Worm (Caenorhabditis elegans) whole organism, young adult: ENCODE measurements around the gene F18H3.4.

Source experiments
- B0019.2 ChIP-seq: fragments of 200-800 bp; sonication (Bioruptor generic); conservative IDR thresholded peaks from 2 replicates; pipeline ENCODE4 v1.3.6; 2022; ENCODE audit warnings: missing genetic modification reagents, missing genetic modification characterization, missing compliant biosample characterization
- B0336.3 ChIP-seq: fragments of 200-800 bp; sonication (Bioruptor generic); IDR thresholded peaks from 2 replicates; pipeline ENCODE4 v1.3.6; 2022; ENCODE audit warnings: missing genetic modification characterization, missing compliant biosample characterization
- F39B2.1 ChIP-seq: fragments of 200-800 bp; sonication (Bioruptor generic); IDR thresholded peaks from 2 replicates; pipeline ENCODE4 v1.3.6; 2022; ENCODE audit warnings: missing genetic modification reagents, missing genetic modification characterization, missing compliant biosample characterization
- F57A8.1 ChIP-seq: fragments of 200-800 bp; sonication (Bioruptor generic); optimal IDR thresholded peaks from 2 replicates; lab custom pipeline; 2018; ENCODE audit warnings: mild to moderate bottlenecking, missing genetic modification characterization, moderate library complexity, missing compliant biosample characterization
- K11D2.4 ChIP-seq: fragments of 200-800 bp; sonication (Bioruptor generic); IDR thresholded peaks from 2 replicates; pipeline ENCODE4 v1.3.6; 2022; ENCODE audit warnings: missing genetic modification reagents, missing genetic modification characterization, missing compliant biosample characterization
- aptf-3 ChIP-seq: fragments of 200-800 bp; sonication (Bioruptor generic); IDR thresholded peaks from 2 replicates; pipeline ENCODE4 v1.3.6; 2022; ENCODE audit warnings: missing genetic modification characterization, missing compliant biosample characterization
- atf-7 ChIP-seq: sonication (generic microtip); optimal IDR thresholded peaks from 2 replicates; lab custom pipeline; 2017; ENCODE audit warnings: mild to moderate bottlenecking, missing genetic modification characterization, missing compliant biosample characterization
- ccch-3 ChIP-seq: fragments of 200-800 bp; sonication (Bioruptor generic); optimal IDR thresholded peaks from 2 replicates; lab custom pipeline; 2018; ENCODE audit warnings: mild to moderate bottlenecking, missing genetic modification characterization, missing compliant biosample characterization
- cebp-1 ChIP-seq, 2 experiments: fragments of 200-800 bp in 1 of 2; sonication (Bioruptor generic) in 1 of 2; sonication (generic microtip) in 1 of 2; IDR thresholded peaks in 1 of 2; optimal IDR thresholded peaks in 1 of 2; 2 replicates each; pipeline versions ENCODE4 v1.3.6 to Lab custom; 2017 to 2022; ENCODE audit warnings: missing compliant biosample characterization in 2 of 2, missing genetic modification characterization in 2 of 2, mild to moderate bottlenecking in 1 of 2, missing genetic modification reagents in 1 of 2, moderate library complexity in 1 of 2
- ceh-58 ChIP-seq: fragments of 200-800 bp; sonication (Bioruptor generic); IDR thresholded peaks from 2 replicates; pipeline ENCODE4 v1.3.6; 2022; ENCODE audit warnings: missing genetic modification characterization, missing compliant biosample characterization
- chd-7 ChIP-seq: sonication (generic microtip); optimal IDR thresholded peaks from 2 replicates; lab custom pipeline; 2016; ENCODE audit warnings: mild to moderate bottlenecking, missing genetic modification characterization, moderate library complexity, missing compliant biosample characterization
- dox-1 ChIP-seq: fragments of 200-800 bp; sonication (Bioruptor generic); IDR thresholded peaks from 2 replicates; pipeline ENCODE4 v1.3.6; 2022; ENCODE audit warnings: missing genetic modification reagents, missing genetic modification characterization, missing compliant biosample characterization
- egl-44 ChIP-seq: fragments of 200-800 bp; sonication (Bioruptor generic); IDR thresholded peaks from 2 replicates; pipeline ENCODE4 v1.3.6; 2022; ENCODE audit warnings: missing genetic modification reagents, missing genetic modification characterization, missing compliant biosample characterization
- ets-4 ChIP-seq: fragments of 200-800 bp; sonication (Bioruptor generic); optimal IDR thresholded peaks from 2 replicates; lab custom pipeline; 2018; ENCODE audit warnings: mild to moderate bottlenecking, missing genetic modification characterization, missing compliant biosample characterization
- hsf-1 ChIP-seq: fragments of 200-800 bp; sonication (Bioruptor generic); IDR thresholded peaks from 2 replicates; pipeline ENCODE4 v1.3.6; 2022; ENCODE audit warnings: missing genetic modification reagents, missing genetic modification characterization, missing compliant biosample characterization
- let-526 ChIP-seq: fragments of 200-800 bp; sonication (Bioruptor generic); IDR thresholded peaks from 2 replicates; pipeline ENCODE4 v1.3.6; 2022; ENCODE audit warnings: missing genetic modification reagents, missing genetic modification characterization, missing compliant biosample characterization
- let-607 ChIP-seq, 2 experiments: fragments of 200-800 bp in 1 of 2; sonication (Bioruptor generic) in 1 of 2; sonication (generic microtip) in 1 of 2; optimal IDR thresholded peaks; 2 replicates each; lab custom pipeline; 2016 to 2018; ENCODE audit warnings: mild to moderate bottlenecking in 2 of 2, missing compliant biosample characterization in 2 of 2, missing genetic modification characterization in 2 of 2, moderate library complexity in 2 of 2, missing genotype in 1 of 2
- lin-40 ChIP-seq: sonication (generic microtip); optimal IDR thresholded peaks from 2 replicates; lab custom pipeline; 2016; ENCODE audit warnings: missing genetic modification characterization, mild to moderate bottlenecking, missing compliant biosample characterization, missing genotype, missing genetic modification reagents
- lin-54 ChIP-seq: fragments of 200-800 bp; sonication (Bioruptor generic); optimal IDR thresholded peaks from 2 replicates; lab custom pipeline; 2018; ENCODE audit warnings: mild to moderate bottlenecking, missing genetic modification characterization, missing compliant biosample characterization
- madf-10 ChIP-seq: sonication (generic microtip); optimal IDR thresholded peaks from 2 replicates; lab custom pipeline; 2016; ENCODE audit warnings: mild to moderate bottlenecking, missing genetic modification characterization, missing compliant biosample characterization
- madf-3 ChIP-seq: fragments of 200-800 bp; sonication (Bioruptor generic); IDR thresholded peaks from 2 replicates; pipeline ENCODE4 v1.3.6; 2022; ENCODE audit warnings: missing genetic modification reagents, missing genetic modification characterization, missing compliant biosample characterization
- mcd-1 ChIP-seq: fragments of 200-800 bp; sonication (Bioruptor generic); IDR thresholded peaks from 2 replicates; pipeline ENCODE4 v1.3.6; 2022; ENCODE audit warnings: missing genetic modification reagents, missing genetic modification characterization, missing compliant biosample characterization
- mes-4 ChIP-seq: sonication (generic microtip); optimal IDR thresholded peaks from 2 replicates; lab custom pipeline; 2016; ENCODE audit warnings: missing genotype, missing genetic modification characterization, missing compliant biosample characterization
- nfyb-1 ChIP-seq: fragments of 200-800 bp; sonication (Bioruptor generic); IDR thresholded peaks from 2 replicates; pipeline ENCODE4 v1.3.6; 2022; ENCODE audit warnings: missing genetic modification reagents, missing genetic modification characterization, missing compliant biosample characterization
- nhr-80 ChIP-seq: sonication (generic microtip); optimal IDR thresholded peaks from 2 replicates; lab custom pipeline; 2016; ENCODE audit warnings: missing genetic modification characterization, missing compliant biosample characterization
- nhr-90 ChIP-seq: sonication (generic microtip); optimal IDR thresholded peaks from 2 replicates; lab custom pipeline; 2016; ENCODE audit warnings: missing genotype, mild to moderate bottlenecking, missing genetic modification characterization, missing compliant biosample characterization
- pha-4 ChIP-seq: fragments of 150-350 bp; sonication (generic microtip); optimal IDR thresholded peaks from 2 replicates; lab custom pipeline; 2014; ENCODE audit warnings: missing biosample characterization, missing genetic modification reagents, missing genetic modification characterization
- rcor-1 ChIP-seq: fragments of 200-800 bp; sonication (Bioruptor generic); IDR thresholded peaks from 2 replicates; pipeline ENCODE4 v1.3.6; 2022; ENCODE audit warnings: missing genetic modification reagents, missing genetic modification characterization, missing compliant biosample characterization
- snpc-4 ChIP-seq, 5 experiments: fragments of 150-350 bp in 1 of 5; sonication (generic microtip) in 4 of 5; optimal IDR thresholded peaks; 2 replicates each; lab custom pipeline; 2014 to 2018; ENCODE audit warnings: missing genetic modification characterization in 5 of 5, missing biosample characterization in 3 of 5, antibody characterized with exemption in 2 of 5, mild to moderate bottlenecking in 2 of 5, missing compliant biosample characterization in 2 of 5, missing genotype in 2 of 5, moderate library complexity in 2 of 5, missing genetic modification reagents in 1 of 5
- somi-1 ChIP-seq: fragments of 200-800 bp; sonication (Bioruptor generic); optimal IDR thresholded peaks from 2 replicates; lab custom pipeline; 2018; ENCODE audit warnings: mild to moderate bottlenecking, missing genetic modification characterization, missing compliant biosample characterization
- tbp1 ChIP-seq: fragments of 200-800 bp; sonication (Bioruptor generic); optimal IDR thresholded peaks from 2 replicates; lab custom pipeline; 2018; ENCODE audit warnings: mild to moderate bottlenecking, missing genetic modification characterization, missing compliant biosample characterization
- tlf-1 ChIP-seq: fragments of 200-800 bp; sonication (Bioruptor generic); optimal IDR thresholded peaks from 2 replicates; lab custom pipeline; 2018; ENCODE audit warnings: mild to moderate bottlenecking, missing genetic modification characterization, missing compliant biosample characterization
- unc-130 ChIP-seq: sonication (generic microtip); optimal IDR thresholded peaks from 2 replicates; lab custom pipeline; 2016; ENCODE audit warnings: missing genetic modification reagents, missing genetic modification characterization, missing compliant biosample characterization
- ztf-22 ChIP-seq: fragments of 200-800 bp; sonication (Bioruptor generic); optimal IDR thresholded peaks from 2 replicates; lab custom pipeline; 2018; ENCODE audit warnings: mild to moderate bottlenecking, missing genetic modification characterization, moderate library complexity, missing compliant biosample characterization
- ztf-26 ChIP-seq: sonication (generic microtip); optimal IDR thresholded peaks from 2 replicates; lab custom pipeline; 2017; ENCODE audit warnings: missing genetic modification characterization, missing compliant biosample characterization
- ztf-28 ChIP-seq: fragments of 200-800 bp; sonication (Bioruptor generic); IDR thresholded peaks from 2 replicates; pipeline ENCODE4 v1.3.6; 2022; ENCODE audit warnings: missing genetic modification reagents, missing genetic modification characterization, missing compliant biosample characterization
- ztf-6 ChIP-seq: fragments of 200-800 bp; sonication (Bioruptor generic); IDR thresholded peaks from 2 replicates; pipeline ENCODE4 v1.3.6; 2022; ENCODE audit warnings: missing genetic modification reagents, missing genetic modification characterization, missing compliant biosample characterization

The F18H3.4 gene

ce11 chrX:13528630-13529138, at the start of gene F18H3.4:
Gene F18H3.4, plus strand, starts transcription at chrX:13529088.
- 0 out of 2 replicates have a peak, but pooled peaks have one; percentile 19 for TF ChIP-seq mcd-1 (GFP tag; lab: Robert Waterston, UW)
- TF ChIP-seq unc-130, result no peak
- no peak for TF ChIP-seq B0019.2 (GFP tag; lab: Robert Waterston, UW)
- 0 out of 2 replicates have a peak, but pooled peaks have one; percentile 41 for TF ChIP-seq K11D2.4
- peak; percentile 29 for TF ChIP-seq madf-10 (tag; lab: Kevin White, UChicago)
- TF ChIP-seq ztf-6, result no peak
- TF ChIP-seq hsf-1, result no peak
- no peak for TF ChIP-seq ztf-26 (tag; lab: Kevin White, UChicago)
- peak; percentile 46 for TF ChIP-seq tbp1 (GFP tag; lab: Kevin White, UChicago)
- TF ChIP-seq let-607 (tag; optimal IDR thresholded peaks at IDR 0.05; lab: Kevin White, UChicago), result peak in 1 of 2 experiments; percentile 65
- TF ChIP-seq cebp-1 (GFP tag; IDR thresholded peaks at IDR 0.05; lab: Robert Waterston, UW), result no peak
- TF ChIP-seq cebp-1 (tag; optimal IDR thresholded peaks at IDR 0.05; lab: Kevin White, UChicago), result peak; percentile 75
- TF ChIP-seq rcor-1 (GFP tag; lab: Robert Waterston, UW), result no peak
- peak; percentile 72 for TF ChIP-seq atf-7
- TF ChIP-seq ztf-22, result peak; percentile 80
- no peak for TF ChIP-seq let-526 (GFP tag; lab: Robert Waterston, UW)
- TF ChIP-seq dox-1, result peak; percentile 52
- no peak for TF ChIP-seq ccch-3 (GFP tag; lab: Kevin White, UChicago)
- peak; percentile 66 for TF ChIP-seq pha-4
- no peak for TF ChIP-seq aptf-3
- TF ChIP-seq snpc-4 (GFP tag; optimal IDR thresholded peaks at IDR 0.05; lab: Kevin White, UChicago), result no peak
- peak in 1 of 4 experiments; percentile 14 for TF ChIP-seq snpc-4 (tag; optimal IDR thresholded peaks at IDR 0.05; lab: Kevin White, UChicago)
- peak; percentile 30 for TF ChIP-seq tlf-1 (GFP tag; lab: Kevin White, UChicago)
- peak; percentile 13 for TF ChIP-seq lin-54 (GFP tag; lab: Kevin White, UChicago)
- 0 out of 2 replicates have a peak, but pooled peaks have one; percentile 67 for TF ChIP-seq egl-44 (GFP tag; lab: Robert Waterston, UW)
- peak; percentile 47 for TF ChIP-seq lin-40 (tag; lab: Kevin White, UChicago)
- peak; percentile 4 for TF ChIP-seq ets-4 (GFP tag; lab: Kevin White, UChicago)
- no peak for TF ChIP-seq ceh-58 (GFP tag; lab: Robert Waterston, UW)
- peak; percentile 62; the same call in 1 of the 2 replicates for TF ChIP-seq B0336.3
- no peak for TF ChIP-seq mes-4 (tag; lab: Kevin White, UChicago)
- peak; percentile 12 for TF ChIP-seq chd-7
- peak; percentile 19 for TF ChIP-seq nhr-90 (tag; lab: Kevin White, UChicago)
- TF ChIP-seq F39B2.1 (GFP tag; lab: Robert Waterston, UW), result no peak
- TF ChIP-seq nhr-80, result peak; percentile 97
- TF ChIP-seq ztf-28 (GFP tag; lab: Robert Waterston, UW), result no peak
- no peak for TF ChIP-seq F57A8.1 (GFP tag; lab: Kevin White, UChicago)
- no peak for TF ChIP-seq somi-1 (GFP tag; lab: Kevin White, UChicago)
- TF ChIP-seq nfyb-1, result peak; percentile 50; the same call in 1 of the 2 replicates

- no peak for TF ChIP-seq madf-3 (GFP tag; lab: Robert Waterston, UW)
Measured at ce11 chrX:13481704-13482103, 47.2 kb upstream of the F18H3.4 start, which contains the start of gene srd-50. Gene srd-50, minus strand, starts transcription at chrX:13481804.
